Fruit fly (Drosophila melanogaster): ENCODE data around the gene ppk14.
A peak's percentile ranks its signal among the peaks of the same experiment; 100 is the strongest.

ppk14 gene

dm6 chr2L:6351809-6352182, 3.0 kb upstream of the ppk14 start (continued):
- TF ChIP-seq Gug (GFP tag; IDR thresholded peaks at IDR 0.05) (peak; percentile 74; the same call in 3 of the 4 replicates), CG31365 (tag; optimal IDR thresholded peaks at IDR 0.05) (peak; percentile 14), Nf-YB (GFP tag; optimal IDR thresholded peaks at IDR 0.05) (peak; percentile 37), CG11093 (GFP tag; IDR thresholded peaks at IDR 0.05) (peak; percentile 80; the same call in 2 of the 3 replicates), B-H1 (GFP tag; IDR thresholded peaks at IDR 0.05) (peak; percentile 78), grau (tag; optimal IDR thresholded peaks at IDR 0.05) (peak; percentile 90), Oli (tag; optimal IDR thresholded peaks at IDR 0.05) (peak; percentile 84), stwl (tag; optimal IDR thresholded peaks at IDR 0.05) (no peak), CG2116 (GFP tag; optimal IDR thresholded peaks at IDR 0.05) (no peak), NK7.1 (GFP tag; optimal IDR thresholded peaks at IDR 0.05) (peak; percentile 66), Dbx (GFP tag; IDR thresholded peaks at IDR 0.05) (peak; percentile 89), crp (GFP tag; optimal IDR thresholded peaks at IDR 0.05) (peak in 1 of 2 experiments; percentile 5), Meics (GFP tag; optimal IDR thresholded peaks at IDR 0.05) (peak; percentile 87), CG6689 (GFP tag; IDR thresholded peaks at IDR 0.05) (peak; percentile 82), mirr (GFP tag; optimal IDR thresholded peaks at IDR 0.05) (peak; percentile 25), CG3281 (GFP tag; optimal IDR thresholded peaks at IDR 0.05) (peak; percentile 90), Xrp1 (GFP tag; IDR thresholded peaks at IDR 0.05) (peak; percentile 81), CG1647 (GFP tag; optimal IDR thresholded peaks at IDR 0.05) (peak; percentile 69), CG32532 (GFP tag; IDR thresholded peaks at IDR 0.05) (peak; percentile 87), jing (GFP tag; optimal IDR thresholded peaks at IDR 0.05) (peak; percentile 53), CG5245 (GFP tag; optimal IDR thresholded peaks at IDR 0.05) (peak; percentile 67), MESR4 (GFP tag; optimal IDR thresholded peaks at IDR 0.05) (no peak), wor (GFP tag; IDR thresholded peaks at IDR 0.05) (peak; percentile 74), cg (GFP tag; optimal IDR thresholded peaks at IDR 0.05) (no peak), hkb (optimal IDR thresholded peaks at IDR 0.05) (no peak), hkb (GFP tag; IDR thresholded peaks at IDR 0.05) (peak; percentile 71), eve (GFP tag; optimal IDR thresholded peaks at IDR 0.05) (no peak), chinmo (GFP tag; IDR thresholded peaks at IDR 0.05; ENCODE audit: partially characterized antibody) (no peak), CG1529 (GFP tag; optimal IDR thresholded peaks at IDR 0.05) (peak; percentile 21), CG2202 (tag; optimal IDR thresholded peaks at IDR 0.05) (no peak), CG6654 (GFP tag; optimal IDR thresholded peaks at IDR 0.05) (peak; percentile 60), CG8765 (GFP tag; IDR thresholded peaks at IDR 0.05) (peak; percentile 55; the same call in 1 of the 2 replicates), CG1832 (GFP tag; optimal IDR thresholded peaks at IDR 0.05) (no peak), Elba2 (GFP tag; optimal IDR thresholded peaks at IDR 0.05) (no peak), Ets65A (GFP tag) (peak; percentile 94), unpg (GFP tag; optimal IDR thresholded peaks at IDR 0.05) (peak; percentile 83), D19A (tag; optimal IDR thresholded peaks at IDR 0.05) (peak; percentile 75), CG8944 (GFP tag; optimal IDR thresholded peaks at IDR 0.05) (peak; percentile 62), prd (optimal IDR thresholded peaks at IDR 0.05) (no peak), prd (GFP tag; IDR thresholded peaks at IDR 0.05) (peak; percentile 90), tna (GFP tag; IDR thresholded peaks at IDR 0.05; ENCODE audit: partially characterized antibody) (no peak), CG4617 (GFP tag; optimal IDR thresholded peaks at IDR 0.05; ENCODE audit: borderline replicate concordance) (peak; percentile 38), CG6175 (GFP tag; IDR thresholded peaks at IDR 0.05) (peak; percentile 57; the same call in 2 of the 3 replicates), CG14050 (GFP tag; IDR thresholded peaks at IDR 0.05) (peak; percentile 70; the same call in 2 of the 3 replicates), CG16779 (GFP tag; IDR thresholded peaks at IDR 0.05) (peak; percentile 55; the same call in 1 of the 2 replicates), h (optimal IDR thresholded peaks at IDR 0.05) (no peak), CG15269 (tag; optimal IDR thresholded peaks at IDR 0.05) (peak; percentile 91), bowl (GFP tag; IDR thresholded peaks at IDR 0.05) (no peak), Sry-β (GFP tag; optimal IDR thresholded peaks at IDR 0.05) (no peak), psq (GFP tag; optimal IDR thresholded peaks at IDR 0.05) (no peak), CG6813 (GFP tag; optimal IDR thresholded peaks at IDR 0.05) (peak; percentile 69), CG12391 (tag; optimal IDR thresholded peaks at IDR 0.05) (peak; percentile 80)
